Fruit fly (Drosophila melanogaster): ENCODE measurements around the gene RpL13A.

The RpL13A gene

dm6 chr3R:5591398-5591853 is 32.8 kb upstream of the RpL13A start, which contains the start of the genes noi and Vha26 (continued):
- TF ChIP-seq Bdp1 (GFP tag; optimal IDR thresholded peaks at IDR 0.05) (peak; percentile 35), Dip3 (GFP tag; optimal IDR thresholded peaks at IDR 0.05) (peak; percentile 29), CG10147 (GFP tag; optimal IDR thresholded peaks at IDR 0.05) (no peak), CG2712 (tag; optimal IDR thresholded peaks at IDR 0.05) (peak; percentile 74), dm (GFP tag; optimal IDR thresholded peaks at IDR 0.05) (peak; percentile 16), vfl (GFP tag; optimal IDR thresholded peaks at IDR 0.05) (no peak), lbe (GFP tag; optimal IDR thresholded peaks at IDR 0.05) (no peak), cg (GFP tag; optimal IDR thresholded peaks at IDR 0.05) (peak; percentile 56), mam (GFP tag; optimal IDR thresholded peaks at IDR 0.05) (peak; percentile 65), CG9437 (GFP tag; optimal IDR thresholded peaks at IDR 0.05) (no peak), CG11398 (GFP tag; optimal IDR thresholded peaks at IDR 0.05) (no peak), CG11723 (GFP tag; optimal IDR thresholded peaks at IDR 0.05) (no peak), Sox102F (GFP tag; optimal IDR thresholded peaks at IDR 0.05) (no peak), CrebB (tag; optimal IDR thresholded peaks at IDR 0.05) (no peak), ham (GFP tag; IDR thresholded peaks at IDR 0.05) (no peak), Fer2 (tag; optimal IDR thresholded peaks at IDR 0.05) (peak; percentile 8), D (optimal IDR thresholded peaks at IDR 0.05) (no peak), D (GFP tag; optimal IDR thresholded peaks at IDR 0.05) (no peak), CG13296 (GFP tag; optimal IDR thresholded peaks at IDR 0.05) (peak; percentile 7), slp2 (GFP tag; optimal IDR thresholded peaks at IDR 0.05) (no peak), stwl (tag; optimal IDR thresholded peaks at IDR 0.05) (peak; percentile 75), CG15514 (GFP tag; optimal IDR thresholded peaks at IDR 0.05) (peak; percentile 73), klu (GFP tag; IDR thresholded peaks at IDR 0.05) (no peak; the same call in 1 of the 2 replicates), CG6272 (GFP tag; IDR thresholded peaks at IDR 0.05) (no peak), CG7839 (tag; optimal IDR thresholded peaks at IDR 0.05) (no peak), Blimp-1 (GFP tag; optimal IDR thresholded peaks at IDR 0.05) (no peak), CG13775 (GFP tag; optimal IDR thresholded peaks at IDR 0.05) (peak; percentile 49), bab2 (GFP tag; optimal IDR thresholded peaks at IDR 0.05) (peak; percentile 10), cad (GFP tag; optimal IDR thresholded peaks at IDR 0.05) (no peak), gem (tag; optimal IDR thresholded peaks at IDR 0.05) (no peak), CG6175 (GFP tag; IDR thresholded peaks at IDR 0.05) (no peak), Hr51 (GFP tag; optimal IDR thresholded peaks at IDR 0.05) (peak in 1 of 2 experiments; percentile 48), mirr (GFP tag; optimal IDR thresholded peaks at IDR 0.05) (peak; percentile 31), hth (optimal IDR thresholded peaks at IDR 0.05) (no peak), CG10654 (GFP tag; optimal IDR thresholded peaks at IDR 0.05) (peak; percentile 33), her (GFP tag; optimal IDR thresholded peaks at IDR 0.05) (no peak), exex (tag; optimal IDR thresholded peaks at IDR 0.05) (no peak), Trl (optimal IDR thresholded peaks at IDR 0.05) (no peak), Trl (GFP tag; optimal IDR thresholded peaks at IDR 0.05) (no peak), ash1 (GFP tag; optimal IDR thresholded peaks at IDR 0.05) (no peak), CG1024 (GFP tag; IDR thresholded peaks at IDR 0.05) (peak; percentile 74), CG13624 (GFP tag; optimal IDR thresholded peaks at IDR 0.05) (peak; percentile 33), bigmax (GFP tag; optimal IDR thresholded peaks at IDR 0.05) (no peak), ap (GFP tag; IDR thresholded peaks at IDR 0.05) (no peak), CG2202 (tag; optimal IDR thresholded peaks at IDR 0.05) (peak; percentile 50), Six4 (GFP tag; optimal IDR thresholded peaks at IDR 0.05) (no peak), YL-1 (GFP tag; optimal IDR thresholded peaks at IDR 0.05) (peak; percentile 45), pum (GFP tag; optimal IDR thresholded peaks at IDR 0.05) (peak; percentile 34), aop (GFP tag; IDR thresholded peaks at IDR 0.05) (no peak), CG5953 (GFP tag; IDR thresholded peaks at IDR 0.05) (no peak), tx (GFP tag; optimal IDR thresholded peaks at IDR 0.05) (no peak), Dbx (GFP tag; IDR thresholded peaks at IDR 0.05) (0 out of 3 replicates have a peak, but pooled peaks have one; percentile 19), CG15011 (GFP tag; optimal IDR thresholded peaks at IDR 0.05) (no peak)

Data from whole organism, embryonic.